Worm (Caenorhabditis elegans): ENCODE data around the gene T01D1.5.

DNA sequence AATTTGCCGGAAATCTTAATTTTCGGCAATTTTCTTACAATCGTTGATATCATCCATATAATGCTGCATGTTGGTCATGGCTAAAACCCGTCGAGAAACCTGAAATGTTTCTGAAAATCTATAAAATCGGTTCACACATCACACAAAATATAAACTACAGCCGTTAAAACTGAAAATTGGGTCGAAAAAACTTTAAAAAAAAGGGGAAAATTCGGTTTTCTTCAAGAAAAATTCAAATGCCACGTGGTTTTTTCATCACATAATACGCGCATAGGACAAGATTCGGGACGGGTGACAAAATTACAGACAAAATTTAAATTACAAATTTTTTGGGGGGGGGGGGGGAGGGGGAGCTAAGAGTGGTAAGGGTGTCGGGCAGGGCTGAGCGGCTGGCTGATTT is 43.8 kb upstream of the T01D1.5 start, which contains the start of gene Y43H11AL.1:
- TF ChIP-seq him-1 (tag; optimal IDR thresholded peaks at IDR 0.05) (no peak), dao-5 (tag; optimal IDR thresholded peaks at IDR 0.05) (no peak), W03F9.2 (tag; optimal IDR thresholded peaks at IDR 0.05) (no peak)

Data from whole organism, L4/young adult.